Worm (Caenorhabditis elegans) whole organism, midembryonic: ENCODE measurements around the gene rab-37.

Source experiments
- T22C8.4 ChIP-seq: fragments of 200-800 bp; sonication (Bioruptor generic); IDR thresholded peaks from 2 replicates; pipeline ENCODE4 v1.3.6; 2022; ENCODE audit warnings: missing genetic modification characterization, missing compliant biosample characterization
- cog-1 ChIP-seq: sonication (generic microtip); optimal IDR thresholded peaks from 2 replicates; lab custom pipeline; 2016; ENCODE audit warnings: missing genetic modification characterization, missing compliant biosample characterization
- flt-1 ChIP-seq: fragments of 200-800 bp; sonication (Bioruptor generic); IDR thresholded peaks from 2 replicates; pipeline ENCODE4 v1.3.6; 2022; ENCODE audit warnings: missing genetic modification characterization, missing compliant biosample characterization
- klf-2 ChIP-seq: fragments of 200-800 bp; sonication (Bioruptor generic); conservative IDR thresholded peaks from 2 replicates; pipeline ENCODE4 v1.3.6; 2022; ENCODE audit warnings: missing genetic modification reagents, missing genetic modification characterization, missing compliant biosample characterization
- ztf-23 ChIP-seq: fragments of 200-800 bp; sonication (Bioruptor generic); IDR thresholded peaks from 2 replicates; pipeline ENCODE4 v1.3.6; 2022; ENCODE audit warnings: missing genetic modification reagents, missing genetic modification characterization, missing compliant biosample characterization

DNA sequence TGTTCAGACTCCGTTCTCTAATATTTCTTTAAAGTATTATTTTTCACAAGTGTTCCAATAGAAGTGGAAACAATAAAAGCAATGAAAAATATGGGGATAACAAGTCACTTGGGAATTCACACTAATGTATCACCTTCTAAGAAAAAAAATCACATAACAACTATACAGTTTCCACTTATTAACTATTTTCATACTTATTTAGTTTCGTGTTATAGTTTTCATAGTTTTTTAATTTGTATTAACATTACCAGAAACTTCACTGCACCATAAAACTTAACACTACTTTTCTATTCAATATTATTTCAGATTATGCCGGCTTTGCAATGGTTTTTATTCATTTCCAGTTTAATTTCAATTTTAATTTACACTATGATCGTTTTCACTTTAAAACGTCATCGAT lies 16.4 kb upstream of the rab-37 start, which contains the start of gene srv-5:
- no peak for TF ChIP-seq klf-2 (GFP tag; lab: Robert Waterston, UW)
- TF ChIP-seq ztf-23 (GFP tag; lab: Robert Waterston, UW), result no peak
- no peak for TF ChIP-seq flt-1 (GFP tag; lab: Robert Waterston, UW)
- no peak for TF ChIP-seq cog-1
- TF ChIP-seq T22C8.4 (GFP tag; lab: Robert Waterston, UW), result no peak
